Fruit fly (Drosophila melanogaster) whole organism, larva: ENCODE data around the gene CG14237.

Experiments used
- noc ChIP-seq: fragments of 200-800 bp; sonication (Bioruptor generic); optimal IDR thresholded peaks from 3 replicates; lab custom pipeline; 2019; ENCODE audit warnings: missing biosample characterization, mild to moderate bottlenecking, missing genetic modification characterization, moderate library complexity

CG14237 gene

dm6 chr3R:26448779-26449178, 7.9 kb upstream of the CG14237 start, which contains the start of gene Hex-t1:
Gene Hex-t1, plus strand, starts transcription at chr3R:26449079.
- no peak for TF ChIP-seq noc (tag; lab: Kevin White, UChicago)

- no peak for TF ChIP-seq noc (tag; lab: Kevin White, UChicago)
Measured at dm6 chr3R:26450371-26450770, 6.3 kb upstream of the CG14237 start, which contains the start of gene Hex-t2. Gene Hex-t2, plus strand, starts transcription at chr3R:26450671.

DNA sequence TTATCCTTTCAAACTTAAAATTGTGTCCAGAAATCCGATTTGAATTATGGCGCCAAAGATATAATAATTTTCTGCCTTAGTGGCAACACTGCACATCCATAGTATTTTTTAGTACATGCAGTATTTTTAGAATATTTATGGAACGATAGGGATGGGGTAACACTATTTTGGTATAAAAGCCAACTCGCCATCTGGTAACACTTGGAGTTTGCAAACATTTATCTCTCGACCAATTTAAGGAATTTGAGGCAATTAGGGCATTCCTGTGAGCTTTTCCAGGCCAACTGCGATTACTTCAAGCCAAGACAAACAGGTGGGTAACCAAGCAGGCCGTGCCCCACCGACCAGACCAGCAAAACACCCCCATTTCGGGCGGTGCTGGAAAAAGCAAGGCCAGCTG, 4.3 kb upstream of the CG14237 start, which contains the start of gene CG5447:
Gene CG5447, plus strand, starts transcription at position 190 of the 400 bp plus-strand sequence.
- TF ChIP-seq noc (tag; lab: Kevin White, UChicago): no peak

dm6 chr3R:26454494-26454893, 2.2 kb upstream of the CG14237 start, which contains the start of gene CG43117:
Gene CG43117, plus strand, starts transcription at chr3R:26454794.
- no peak for TF ChIP-seq noc (tag; lab: Kevin White, UChicago)

DNA sequence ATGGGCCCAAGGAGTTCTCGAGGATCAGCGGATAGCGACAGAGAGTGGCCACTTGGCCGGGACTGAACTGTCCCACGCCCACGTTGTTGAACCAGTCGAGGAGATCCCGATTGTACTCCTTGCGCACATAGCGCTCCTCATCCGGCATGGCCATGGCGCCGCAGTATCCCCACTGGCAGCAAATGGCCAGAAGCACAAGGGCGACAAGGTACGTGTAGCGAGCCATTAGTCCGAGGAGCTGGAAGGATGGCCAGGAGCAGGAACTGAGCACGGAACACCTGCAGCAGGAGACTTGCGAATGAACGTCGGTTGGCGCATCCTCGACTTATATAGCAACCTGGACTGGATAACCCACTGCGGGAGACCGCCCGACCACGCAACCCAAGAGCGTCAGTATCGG, 839 bp upstream of the CG14237 start, which contains the start of gene Pdf:
Gene Pdf, minus strand, starts transcription at position 304 of the 400 bp plus-strand sequence.
- TF ChIP-seq noc (tag; lab: Kevin White, UChicago): no peak

- no peak for TF ChIP-seq noc (tag; lab: Kevin White, UChicago)
Measured at dm6 chr3R:26457949-26458348, 1.3 kb downstream of the CG14237 start, which contains the start of gene CG14238. Gene CG14238, plus strand, starts transcription at chr3R:26458249.

dm6 chr3R:26461226-26461805, 4.6 kb downstream of the CG14237 start, which contains the start of gene CG5455:
Gene CG5455, plus strand, starts transcription at chr3R:26461527.
- TF ChIP-seq noc (tag; lab: Kevin White, UChicago): peak; percentile 64

DNA sequence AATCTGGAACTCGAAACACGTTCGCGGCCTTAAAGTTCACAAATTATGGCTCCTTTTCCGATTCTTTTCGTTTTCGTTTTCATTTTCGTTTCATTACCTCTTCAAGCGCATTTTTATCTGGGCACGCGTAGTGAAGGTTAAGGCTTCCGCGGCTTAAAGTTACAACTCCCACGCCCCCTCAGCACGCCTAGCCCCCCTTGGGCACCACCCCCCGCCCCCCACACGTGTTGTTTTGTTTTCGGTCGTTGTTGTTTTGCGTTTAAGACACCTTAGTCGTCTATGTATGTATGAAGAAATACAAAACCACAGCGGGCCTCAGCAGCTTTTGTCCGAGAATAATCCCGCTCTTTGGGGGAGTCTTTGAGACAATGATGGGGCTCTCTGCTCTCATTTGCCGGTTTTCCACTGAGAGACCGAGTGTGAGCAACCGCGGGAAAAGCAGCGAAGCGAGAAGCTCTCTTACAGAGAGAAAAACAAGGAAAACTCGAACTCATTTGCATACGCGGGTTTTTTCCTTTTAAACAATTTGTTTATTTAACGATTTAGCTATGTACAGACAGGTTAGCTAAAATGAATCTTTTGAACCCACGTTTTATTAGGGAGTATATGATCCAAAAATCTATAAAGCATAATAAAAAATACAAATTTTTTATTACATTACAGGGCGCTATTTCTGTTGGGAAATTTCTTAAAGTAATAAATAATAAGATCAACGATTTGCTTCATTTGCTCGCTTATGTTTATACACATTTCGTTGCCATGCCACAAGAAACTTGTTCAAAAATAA, 5.7 kb downstream of the CG14237 start:
- no peak for TF ChIP-seq noc (tag; lab: Kevin White, UChicago)

DNA sequence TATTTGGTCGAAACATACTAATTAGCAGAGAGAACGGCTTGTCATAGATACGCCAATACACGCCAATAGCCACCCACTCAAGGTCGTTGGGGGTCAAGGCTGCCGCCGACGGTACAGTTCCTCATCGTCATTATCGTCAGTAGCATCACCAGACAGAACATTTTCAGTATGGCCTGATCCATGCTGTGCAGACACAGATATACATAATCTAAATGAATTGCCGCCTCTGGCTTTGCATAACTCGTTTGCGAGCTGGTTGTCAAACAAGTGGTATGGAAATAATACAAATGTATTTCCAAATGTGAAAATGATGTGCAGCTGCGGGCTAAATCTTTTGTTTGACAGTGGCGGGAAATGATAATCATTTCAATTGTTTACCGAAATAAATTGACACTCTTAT, 6.5 kb downstream of the CG14237 start:
- no peak for TF ChIP-seq noc (tag; lab: Kevin White, UChicago)

DNA sequence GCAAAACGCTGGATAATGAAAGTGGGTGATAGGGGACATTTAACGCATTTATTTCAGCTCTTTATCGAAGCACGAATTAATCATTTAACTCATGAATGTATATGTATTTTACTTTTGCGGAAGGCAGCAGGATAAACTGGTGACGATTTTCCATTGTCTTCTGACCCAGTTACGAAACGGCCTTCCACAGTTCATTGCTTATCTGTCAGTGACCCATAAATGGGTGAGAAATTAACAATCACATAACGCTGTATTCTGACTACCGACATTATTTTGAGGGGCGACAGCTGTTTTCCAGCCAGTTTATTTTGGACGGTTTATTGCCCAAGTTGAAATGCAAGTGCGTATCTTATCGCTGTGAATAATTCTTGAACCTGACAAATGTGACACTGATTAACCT, 6.9 kb downstream of the CG14237 start:
- TF ChIP-seq noc (tag; lab: Kevin White, UChicago): no peak

- no peak for TF ChIP-seq noc (tag; lab: Kevin White, UChicago)
Measured at dm6 chr3R:26464370-26464769, 7.7 kb downstream of the CG14237 start.

DNA sequence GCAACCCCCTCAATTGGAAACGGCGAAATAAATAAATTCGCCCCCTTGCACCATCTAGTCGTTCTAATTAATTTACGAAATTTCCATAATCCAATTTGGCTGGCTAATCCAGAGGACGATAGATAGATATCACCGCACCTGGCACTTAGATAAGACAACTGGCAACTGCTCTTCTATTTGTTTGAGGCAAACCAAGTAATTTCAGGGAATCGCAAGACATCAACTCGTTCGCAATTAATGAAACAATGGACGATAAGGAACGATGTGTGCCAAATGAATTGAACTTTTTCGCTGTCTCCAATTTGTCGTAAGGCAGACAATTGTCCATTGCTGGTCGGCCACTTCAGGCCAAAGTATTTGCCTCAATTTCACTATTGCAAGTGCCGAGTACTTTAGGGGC, 8.4 kb downstream of the CG14237 start:
- no peak for TF ChIP-seq noc (tag; lab: Kevin White, UChicago)

DNA sequence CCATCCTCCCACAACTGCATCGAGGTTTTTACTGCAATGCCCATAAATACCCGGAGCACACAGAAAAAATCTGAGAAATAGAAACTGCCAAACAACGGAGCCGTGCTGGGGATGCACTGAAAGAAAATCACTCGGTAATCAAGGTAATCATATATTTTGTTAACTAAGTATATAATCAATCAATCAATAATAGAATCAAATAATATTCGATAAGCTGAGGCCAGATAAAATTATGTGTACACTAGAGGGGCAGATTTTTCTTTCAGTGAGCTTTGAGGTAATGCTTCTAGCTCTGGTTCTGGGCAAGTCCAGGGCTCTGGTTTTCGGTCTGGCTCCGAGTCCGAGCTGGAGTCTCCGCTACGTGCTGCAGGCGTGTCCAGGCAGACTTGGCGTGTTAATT, 21.4 kb downstream of the CG14237 start:
- TF ChIP-seq noc (tag; lab: Kevin White, UChicago): no peak

DNA sequence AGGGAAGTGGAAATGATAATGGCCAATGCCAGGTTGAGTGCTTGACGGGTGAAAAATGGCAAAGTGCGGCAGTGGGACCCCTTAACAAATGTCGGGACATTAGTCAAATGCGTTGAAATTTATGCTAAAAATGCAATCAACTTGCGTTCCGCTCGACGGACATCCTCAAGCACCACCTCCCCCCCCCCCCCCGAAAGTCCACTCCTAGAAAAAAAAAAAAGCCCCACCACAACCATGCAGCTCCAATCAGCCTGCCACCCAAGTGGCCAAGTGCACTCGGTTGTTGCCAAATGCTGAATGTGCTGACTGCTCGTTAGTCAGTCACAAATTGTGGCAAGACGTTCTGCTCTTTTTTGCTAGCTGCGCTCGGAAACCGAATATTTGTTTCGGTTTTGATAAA, 22.0 kb downstream of the CG14237 start:
- TF ChIP-seq noc (tag; lab: Kevin White, UChicago): no peak

DNA sequence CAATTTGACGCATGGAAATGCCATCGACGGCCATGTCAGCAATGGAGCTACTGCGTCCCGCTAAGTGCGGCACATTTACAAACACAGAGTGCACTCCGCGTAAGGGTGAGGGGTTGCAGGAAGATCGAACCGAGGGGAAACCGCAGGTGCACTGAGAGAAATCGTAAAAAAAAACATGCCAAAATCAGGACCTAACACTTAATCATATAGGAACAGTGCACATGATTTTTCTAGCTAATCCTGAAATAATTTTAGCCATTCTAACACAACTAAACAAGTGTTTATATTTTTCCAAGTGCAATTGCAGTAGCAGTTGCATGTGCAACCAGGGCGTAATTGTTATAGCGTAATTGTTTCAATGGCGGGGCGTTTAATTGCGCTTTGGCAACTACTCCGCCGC, 22.5 kb downstream of the CG14237 start:
- no peak for TF ChIP-seq noc (tag; lab: Kevin White, UChicago)

- no peak for TF ChIP-seq noc (tag; lab: Kevin White, UChicago)
Measured at dm6 chr3R:26480362-26480761, 23.7 kb downstream of the CG14237 start.
